Fruit fly (Drosophila melanogaster) whole organism, embryonic: ENCODE measurements around the gene CG9302.

ENCODE experiments used
- ATbp ChIP-seq: fragments of 200-800 bp; sonication (Bioruptor generic); optimal IDR thresholded peaks from 2 replicates; lab custom pipeline; 2017; ENCODE audit warnings: missing biosample characterization, mild to moderate bottlenecking, missing genetic modification characterization, missing genetic modification reagents
- Asciz ChIP-seq: fragments of 200-800 bp; sonication (Bioruptor generic); optimal IDR thresholded peaks from 2 replicates; lab custom pipeline; 2017; ENCODE audit warnings: missing biosample characterization, mild to moderate bottlenecking, missing genetic modification characterization, missing genetic modification reagents
- Awh ChIP-seq: fragments of 200-800 bp; sonication (Bioruptor generic); IDR thresholded peaks from 2 replicates; pipeline ENCODE4, ENCODE4 v1.3.6; 2022; ENCODE audit warnings: missing biosample characterization, missing genetic modification characterization
- CG11695 ChIP-seq: fragments of 200-800 bp; sonication (Bioruptor generic); IDR thresholded peaks from 3 replicates; pipeline ENCODE4 v1.3.6; 2022; ENCODE audit warnings: missing biosample characterization, missing genetic modification characterization
- CG11696 ChIP-seq: fragments of 200-800 bp; sonication (Bioruptor generic); IDR thresholded peaks from 2 replicates; pipeline ENCODE4 v1.3.6; 2022; ENCODE audit warnings: missing biosample characterization, missing genetic modification characterization
- CG12659 ChIP-seq: fragments of 200-800 bp; sonication (Bioruptor generic); optimal IDR thresholded peaks from 3 replicates; lab custom pipeline; 2017; ENCODE audit warnings: mild to moderate bottlenecking, missing biosample characterization, missing genetic modification reagents, missing genetic modification characterization
- CG12942 ChIP-seq: fragments of 200-800 bp; sonication (Bioruptor generic); optimal IDR thresholded peaks from 3 replicates; lab custom pipeline; 2016; ENCODE audit warnings: missing biosample characterization, missing genetic modification characterization
- CG13296 ChIP-seq: fragments of 200-800 bp; sonication (Bioruptor generic); optimal IDR thresholded peaks from 3 replicates; lab custom pipeline; 2018; ENCODE audit warnings: missing biosample characterization, mild to moderate bottlenecking, missing genetic modification characterization
- CG14860 ChIP-seq: fragments of 200-800 bp; sonication (Bioruptor generic); IDR thresholded peaks from 3 replicates; pipeline ENCODE4 v1.3.6; 2022; ENCODE audit warnings: missing biosample characterization, missing genetic modification characterization; ENCODE audit not compliant: partially characterized antibody
- CG32532 ChIP-seq: fragments of 200-800 bp; sonication (Bioruptor generic); IDR thresholded peaks from 2 replicates; pipeline ENCODE4 v1.3.6; 2022; ENCODE audit warnings: missing biosample characterization, missing genetic modification characterization
- CG34422 ChIP-seq: fragments of 200-800 bp; sonication (Bioruptor generic); IDR thresholded peaks from 3 replicates; pipeline ENCODE4 v1.3.6; 2022; ENCODE audit warnings: missing biosample characterization, missing genetic modification characterization
- CG4328 ChIP-seq: fragments of 200-800 bp; sonication (Bioruptor generic); optimal IDR thresholded peaks from 3 replicates; lab custom pipeline; 2017; ENCODE audit warnings: missing biosample characterization, missing genetic modification reagents, missing genetic modification characterization
- CG4820 ChIP-seq: fragments of 200-800 bp; sonication (Bioruptor generic); optimal IDR thresholded peaks from 3 replicates; lab custom pipeline; 2016; ENCODE audit warnings: missing biosample characterization, missing genetic modification characterization
- CG6854 ChIP-seq: fragments of 200-800 bp; sonication (Bioruptor generic); optimal IDR thresholded peaks from 3 replicates; lab custom pipeline; 2017; ENCODE audit warnings: missing biosample characterization, mild to moderate bottlenecking, missing genetic modification characterization
- CG7987 ChIP-seq: fragments of 200-800 bp; sonication (Bioruptor generic); optimal IDR thresholded peaks from 2 replicates; lab custom pipeline; 2018; ENCODE audit warnings: missing biosample characterization, mild to moderate bottlenecking, missing genetic modification characterization, moderate library complexity
- CG8478 ChIP-seq: fragments of >200 bp; optimal IDR thresholded peaks from 2 replicates; lab custom pipeline; 2018
- CG8944 ChIP-seq: fragments of 200-800 bp; sonication (Bioruptor generic); optimal IDR thresholded peaks from 3 replicates; lab custom pipeline; 2016; ENCODE audit warnings: missing biosample characterization, missing genetic modification characterization
- CG9437 ChIP-seq: fragments of 200-800 bp; sonication (Bioruptor generic); optimal IDR thresholded peaks from 2 replicates; lab custom pipeline; 2018; ENCODE audit warnings: missing biosample characterization, mild to moderate bottlenecking, missing genetic modification characterization
- CTCF ChIP-seq: fragments of 200-800 bp; sonication (Bioruptor generic); optimal IDR thresholded peaks from 2 replicates; lab custom pipeline; 2017; ENCODE audit warnings: missing biosample characterization, mild to moderate bottlenecking, missing genetic modification characterization, moderate library complexity
- Dad ChIP-seq: fragments of 200-800 bp; sonication (Bioruptor generic); optimal IDR thresholded peaks from 3 replicates; lab custom pipeline; 2016; ENCODE audit warnings: missing biosample characterization, missing genetic modification characterization
- Ets97D ChIP-seq: fragments of 200-800 bp; sonication (Bioruptor generic); optimal IDR thresholded peaks from 3 replicates; lab custom pipeline; 2016; ENCODE audit warnings: missing biosample characterization, missing genetic modification characterization
- H15 ChIP-seq: fragments of 200-800 bp; sonication (Bioruptor generic); IDR thresholded peaks from 3 replicates; pipeline ENCODE4 v1.3.6; 2022; ENCODE audit warnings: missing biosample characterization, missing genetic modification characterization
- MESR4 ChIP-seq: fragments of 200-800 bp; sonication (Bioruptor generic); optimal IDR thresholded peaks from 2 replicates; lab custom pipeline; 2018; ENCODE audit warnings: missing biosample characterization, mild to moderate bottlenecking, missing genetic modification characterization, moderate library complexity
- Sox100B ChIP-seq: fragments of 200-800 bp; sonication (Bioruptor generic); optimal IDR thresholded peaks from 3 replicates; lab custom pipeline; 2018; ENCODE audit warnings: missing biosample characterization, mild to moderate bottlenecking, missing genetic modification characterization
- Sry-δ ChIP-seq: fragments of 200-800 bp; sonication (Bioruptor generic); optimal IDR thresholded peaks from 2 replicates; lab custom pipeline; 2016; ENCODE audit warnings: missing biosample characterization, missing genetic modification characterization
- Trl ChIP-seq, 3 experiments: fragments of >200 bp in 2 of 3; fragments of 200-800 bp in 1 of 3; sonication (Bioruptor generic) in 1 of 3; optimal IDR thresholded peaks; 2 replicates in 1 of 3; 3 replicates in 2 of 3; lab custom pipeline; 2016 to 2017; ENCODE audit warnings: missing biosample characterization in 1 of 3, missing genetic modification characterization in 1 of 3
- bowl ChIP-seq: fragments of 200-800 bp; sonication (Bioruptor generic); IDR thresholded peaks from 2 replicates; pipeline ENCODE4 v1.3.6; 2022; ENCODE audit warnings: missing biosample characterization, missing genetic modification characterization
- cas ChIP-seq: fragments of 200-800 bp; sonication (Bioruptor generic); IDR thresholded peaks from 2 replicates; pipeline ENCODE4 v1.3.6; 2022; ENCODE audit warnings: missing biosample characterization, missing genetic modification characterization
- chinmo ChIP-seq: fragments of 200-800 bp; sonication (Bioruptor generic); IDR thresholded peaks from 4 replicates; pipeline ENCODE4 v1.3.6; 2022; ENCODE audit warnings: missing biosample characterization, missing genetic modification characterization; ENCODE audit not compliant: partially characterized antibody
- corto ChIP-seq: fragments of 200-800 bp; sonication (Bioruptor generic); optimal IDR thresholded peaks from 2 replicates; lab custom pipeline; 2016; ENCODE audit warnings: missing biosample characterization, mild to moderate bottlenecking, missing genetic modification characterization, moderate library complexity
- crp ChIP-seq, 2 experiments: fragments of 200-800 bp; sonication (Bioruptor generic); optimal IDR thresholded peaks; 2 replicates in 1 of 2; 3 replicates in 1 of 2; lab custom pipeline; 2017; ENCODE audit warnings: missing biosample characterization in 2 of 2, missing genetic modification characterization in 2 of 2, mild to moderate bottlenecking in 1 of 2, moderate library complexity in 1 of 2
- dysf ChIP-seq: fragments of 200-800 bp; sonication (Bioruptor generic); IDR thresholded peaks from 3 replicates; pipeline ENCODE4 v1.3.6; 2022; ENCODE audit warnings: missing biosample characterization, missing genetic modification characterization
- ewg ChIP-seq: fragments of 200-800 bp; sonication (Bioruptor generic); optimal IDR thresholded peaks from 3 replicates; lab custom pipeline; 2017; ENCODE audit warnings: mild to moderate bottlenecking, missing biosample characterization, missing genetic modification reagents, missing genetic modification characterization
- fd64A ChIP-seq: fragments of 200-800 bp; sonication (Bioruptor generic); optimal IDR thresholded peaks from 3 replicates; lab custom pipeline; 2018; ENCODE audit warnings: missing biosample characterization, mild to moderate bottlenecking, missing genetic modification characterization
- kay ChIP-seq: fragments of 200-800 bp; sonication (Bioruptor generic); optimal IDR thresholded peaks from 2 replicates; lab custom pipeline; 2016; ENCODE audit warnings: missing biosample characterization, missing genetic modification characterization
- ken ChIP-seq: fragments of 200-800 bp; sonication (Bioruptor generic); IDR thresholded peaks from 3 replicates; pipeline ENCODE4 v1.3.6; 2022; ENCODE audit warnings: missing biosample characterization, missing genetic modification characterization
- maf-S ChIP-seq: fragments of 200-800 bp; sonication (Bioruptor generic); optimal IDR thresholded peaks from 2 replicates; lab custom pipeline; 2016; ENCODE audit warnings: missing biosample characterization, missing genetic modification characterization
- onecut ChIP-seq: fragments of 200-800 bp; sonication (Bioruptor generic); IDR thresholded peaks from 2 replicates; pipeline ENCODE4 v1.3.6; 2022; ENCODE audit warnings: missing biosample characterization, missing genetic modification characterization
- phol ChIP-seq: fragments of 200-800 bp; sonication (Bioruptor generic); optimal IDR thresholded peaks from 3 replicates; lab custom pipeline; 2018; ENCODE audit warnings: missing biosample characterization, mild to moderate bottlenecking, missing genetic modification characterization, moderate library complexity
- pzg ChIP-seq: fragments of 200-800 bp; sonication (Bioruptor generic); optimal IDR thresholded peaks from 3 replicates; lab custom pipeline; 2018; ENCODE audit warnings: missing biosample characterization, mild to moderate bottlenecking, missing genetic modification characterization, moderate library complexity
- so ChIP-seq: fragments of 200-800 bp; sonication (Bioruptor generic); IDR thresholded peaks from 3 replicates; pipeline ENCODE4 v1.3.6; 2022; ENCODE audit warnings: missing biosample characterization, missing genetic modification characterization
- tap ChIP-seq: fragments of 200-800 bp; optimal IDR thresholded peaks from 3 replicates; lab custom pipeline; 2019; ENCODE audit warnings: missing biosample characterization, mild to moderate bottlenecking, missing genetic modification characterization, moderate library complexity
- tin ChIP-seq: fragments of 200-800 bp; sonication (Bioruptor generic); optimal IDR thresholded peaks from 3 replicates; lab custom pipeline; 2016; ENCODE audit warnings: missing biosample characterization, missing genetic modification characterization
- trh ChIP-seq: fragments of 200-800 bp; sonication (Bioruptor generic); optimal IDR thresholded peaks from 2 replicates; lab custom pipeline; 2016; ENCODE audit warnings: missing biosample characterization, missing genetic modification characterization
- wor ChIP-seq: fragments of 200-800 bp; sonication (Bioruptor generic); IDR thresholded peaks from 2 replicates; pipeline ENCODE4 v1.3.6; 2022; ENCODE audit warnings: missing biosample characterization, missing genetic modification characterization

CG9302 gene

dm6 chr2L:13354580-13355347 lies 23.6 kb downstream of the CG9302 start, which contains the start of gene CG9395:
Gene CG9395 (minus strand): TSS chr2L:13355073.
- no peak for TF ChIP-seq Dad
- no peak for TF ChIP-seq CG8944 (GFP tag; lab: Kevin White, UChicago)
- TF ChIP-seq crp (GFP tag; optimal IDR thresholded peaks at IDR 0.05; lab: Kevin White, UChicago) = peak in 1 of 2 experiments; percentile 62
- no peak for TF ChIP-seq H15 (GFP tag; lab: Robert Waterston, UW)
- peak; percentile 93 for TF ChIP-seq ewg (GFP tag; lab: Kevin White, UChicago)
- TF ChIP-seq CG4328 (GFP tag; lab: Kevin White, UChicago) = no peak
- TF ChIP-seq tin (GFP tag; lab: Kevin White, UChicago) = no peak
- no peak for TF ChIP-seq dysf (GFP tag; lab: Robert Waterston, UW)
- TF ChIP-seq phol (tag; lab: Kevin White, UChicago) = no peak
- TF ChIP-seq Trl (optimal IDR thresholded peaks at IDR 0.05; lab: Kevin White, UChicago) = peak; percentile 20 to 31
- TF ChIP-seq Trl (GFP tag; optimal IDR thresholded peaks at IDR 0.05; lab: Kevin White, UChicago) = no peak
- no peak for TF ChIP-seq cas (GFP tag; lab: Robert Waterston, UW)
- no peak for TF ChIP-seq MESR4 (GFP tag; lab: Kevin White, UChicago)
- TF ChIP-seq onecut = peak; percentile 92
- no peak for TF ChIP-seq CG34422 (GFP tag; lab: Robert Waterston, UW)
- no peak for TF ChIP-seq Ets97D (GFP tag; lab: Kevin White, UChicago)
- no peak for TF ChIP-seq chinmo (GFP tag; lab: Robert Waterston, UW)

- TF ChIP-seq fd64A (GFP tag; lab: Kevin White, UChicago) (peak; percentile 29), Awh (0 out of 2 replicates have a peak, but pooled peaks have one; percentile 17), CG11695 (GFP tag; lab: Robert Waterston, UW) (no peak), pzg (GFP tag; lab: Kevin White, UChicago) (no peak), Sry-δ (GFP tag; lab: Kevin White, UChicago) (no peak), Asciz (GFP tag; lab: Kevin White, UChicago) (peak; percentile 35), so (GFP tag; lab: Robert Waterston, UW) (no peak), corto (GFP tag; lab: Kevin White, UChicago) (no peak), CG13296 (GFP tag; lab: Kevin White, UChicago) (no peak), ken (GFP tag; lab: Robert Waterston, UW) (no peak), CTCF (peak; percentile 47), Sox100B (GFP tag; lab: Kevin White, UChicago) (peak; percentile 43), CG7987 (GFP tag; lab: Kevin White, UChicago) (no peak), bowl (no peak), CG9437 (GFP tag; lab: Kevin White, UChicago) (peak; percentile 1), CG4820 (GFP tag; lab: Kevin White, UChicago) (no peak), CG12659 (GFP tag; lab: Kevin White, UChicago) (no peak), kay (no peak), trh (GFP tag; lab: Kevin White, UChicago) (no peak), wor (GFP tag; lab: Robert Waterston, UW) (no peak), CG6854 (peak; percentile 23), maf-S (GFP tag; lab: Kevin White, UChicago) (no peak), CG8478 (lab: Kevin White, UChicago) (no peak), CG12942 (no peak), CG11696 (GFP tag; lab: Robert Waterston, UW) (no peak), CG14860 (GFP tag; lab: Robert Waterston, UW) (no peak), ATbp (GFP tag; lab: Kevin White, UChicago) (no peak), tap (tag; lab: Kevin White, UChicago) (peak; percentile 36), CG32532 (GFP tag; lab: Robert Waterston, UW) (0 out of 2 replicates have a peak, but pooled peaks have one; percentile 7)
Measured at dm6 chr2L:13349237-13349902, 29.0 kb downstream of the CG9302 start.
